Fruit fly (Drosophila melanogaster) whole organism, adult: ENCODE measurements around the gene pcx.

Source experiments
- CG11617 ChIP-seq: fragments of 200-800 bp; sonication (Bioruptor generic); optimal IDR thresholded peaks from 2 replicates; lab custom pipeline; 2017; ENCODE audit warnings: mild to moderate bottlenecking, missing biosample characterization, missing genetic modification reagents, missing genetic modification characterization
- CG12768 ChIP-seq: fragments of 200-800 bp; sonication (Bioruptor generic); optimal IDR thresholded peaks from 2 replicates; lab custom pipeline; 2017; ENCODE audit warnings: missing biosample characterization, missing genetic modification characterization, mild to moderate bottlenecking, moderate library complexity, missing genetic modification reagents
- CG14711 ChIP-seq: fragments of 200-800 bp; sonication (Bioruptor generic); optimal IDR thresholded peaks from 2 replicates; lab custom pipeline; 2018; ENCODE audit warnings: missing biosample characterization, mild to moderate bottlenecking, missing genetic modification characterization, moderate library complexity
- CG1620 ChIP-seq: fragments of 200-800 bp; sonication (Bioruptor generic); optimal IDR thresholded peaks from 2 replicates; lab custom pipeline; 2016; ENCODE audit warnings: missing biosample characterization, missing genetic modification characterization
- CG33017 ChIP-seq: fragments of 200-800 bp; sonication (Bioruptor generic); optimal IDR thresholded peaks from 2 replicates; lab custom pipeline; 2018; ENCODE audit warnings: missing biosample characterization, mild to moderate bottlenecking, missing genetic modification characterization, moderate library complexity
- CG5204 ChIP-seq: fragments of 200-800 bp; sonication (Bioruptor generic); optimal IDR thresholded peaks from 2 replicates; lab custom pipeline; 2016; ENCODE audit warnings: missing biosample characterization, missing genetic modification characterization
- CG7045 ChIP-seq: fragments of 200-800 bp; sonication (Bioruptor generic); optimal IDR thresholded peaks from 2 replicates; lab custom pipeline; 2017; ENCODE audit warnings: missing biosample characterization, mild to moderate bottlenecking, missing genetic modification characterization
- CG7101 ChIP-seq: fragments of 200-800 bp; sonication (Bioruptor generic); optimal IDR thresholded peaks from 2 replicates; lab custom pipeline; 2018; ENCODE audit warnings: missing biosample characterization, mild to moderate bottlenecking, missing genetic modification characterization, moderate library complexity
- Clk ChIP-seq: fragments of 200-800 bp; sonication (Bioruptor generic); optimal IDR thresholded peaks from 2 replicates; lab custom pipeline; 2017; ENCODE audit warnings: missing biosample characterization, missing genetic modification characterization
- Crg-1 ChIP-seq: fragments of 200-800 bp; sonication (Bioruptor generic); optimal IDR thresholded peaks from 2 replicates; lab custom pipeline; 2016; ENCODE audit warnings: missing biosample characterization, missing genetic modification characterization
- Hr96 ChIP-seq: fragments of 200-800 bp; sonication (Bioruptor generic); optimal IDR thresholded peaks from 2 replicates; lab custom pipeline; 2016; ENCODE audit warnings: missing biosample characterization, missing genetic modification characterization
- Mnt ChIP-seq: fragments of 200-800 bp; sonication (Bioruptor generic); optimal IDR thresholded peaks from 2 replicates; lab custom pipeline; 2016; ENCODE audit warnings: missing biosample characterization, mild to moderate bottlenecking, missing genetic modification characterization
- bab1 ChIP-seq: fragments of 200-800 bp; sonication (Bioruptor generic); optimal IDR thresholded peaks from 3 replicates; lab custom pipeline; 2019; ENCODE audit warnings: missing biosample characterization, mild to moderate bottlenecking, missing genetic modification characterization, moderate library complexity
- cic ChIP-seq: fragments of 200-800 bp; sonication (Bioruptor generic); optimal IDR thresholded peaks from 2 replicates; lab custom pipeline; 2017; ENCODE audit warnings: missing biosample characterization, mild to moderate bottlenecking, missing genetic modification characterization, moderate library complexity
- cnc ChIP-seq, 2 experiments: fragments of >200 bp; optimal IDR thresholded peaks; 2 replicates each; lab custom pipeline; 2017
- kay ChIP-seq: fragments of 200-800 bp; sonication (Bioruptor generic); peaks from one replicate; lab custom pipeline; 2016; ENCODE audit warnings: missing biosample characterization, missing genetic modification characterization, borderline replicate concordance
- ovo ChIP-seq: fragments of 200-800 bp; sonication (Bioruptor generic); optimal IDR thresholded peaks from 2 replicates; lab custom pipeline; 2016; ENCODE audit warnings: missing biosample characterization, missing genetic modification characterization
- pad ChIP-seq: fragments of 200-800 bp; sonication (Bioruptor generic); optimal IDR thresholded peaks from 3 replicates; lab custom pipeline; 2017; ENCODE audit warnings: missing biosample characterization, missing genetic modification characterization, mild to moderate bottlenecking, moderate library complexity, missing genetic modification reagents
- tj ChIP-seq: fragments of 200-800 bp; sonication (Bioruptor generic); optimal IDR thresholded peaks from 3 replicates; lab custom pipeline; 2017; ENCODE audit warnings: missing biosample characterization, mild to moderate bottlenecking, missing genetic modification characterization, moderate library complexity
- toe ChIP-seq: fragments of 200-800 bp; sonication (Bioruptor generic); optimal IDR thresholded peaks from 2 replicates; lab custom pipeline; 2016; ENCODE audit warnings: missing biosample characterization, missing genetic modification characterization

pcx gene

DNA sequence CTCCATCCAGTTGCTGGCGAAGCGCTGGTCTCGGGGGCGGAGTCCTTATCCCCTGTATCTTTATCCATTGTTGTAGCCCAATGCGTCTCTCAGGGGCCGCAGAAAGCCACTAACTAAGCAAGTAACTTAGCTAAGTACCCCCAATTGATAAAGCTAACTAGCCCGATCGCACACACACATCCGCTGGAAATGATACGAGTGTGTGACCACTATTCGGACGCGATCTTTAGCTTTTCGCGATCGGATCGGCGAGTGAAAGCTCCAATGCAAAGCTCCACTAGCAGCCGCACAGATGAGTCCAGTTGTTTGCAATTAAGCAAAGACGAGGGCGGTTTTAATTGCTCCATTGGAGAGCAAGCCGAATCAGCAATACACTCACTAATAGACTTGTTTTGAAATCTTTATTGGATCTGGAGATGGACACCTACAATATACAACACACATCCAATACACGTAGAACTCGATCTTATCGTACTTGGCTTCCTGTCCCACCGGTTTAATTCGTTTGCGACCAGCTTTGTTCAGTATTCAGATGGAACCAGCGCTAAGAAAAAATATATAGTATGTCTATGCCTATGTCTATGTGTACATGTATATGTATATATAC lies 29.0 kb downstream of the pcx start, which contains the start of gene CG3091:
Gene CG3091, minus strand, starts transcription at position 178 of the 607 bp plus-strand sequence.
- TF ChIP-seq CG14711 (tag; lab: Kevin White, UChicago): no peak
- TF ChIP-seq Mnt (GFP tag; lab: Kevin White, UChicago): peak; percentile 3
- TF ChIP-seq cic (GFP tag; lab: Kevin White, UChicago): peak; percentile 65
- no peak for TF ChIP-seq Crg-1 (GFP tag; lab: Kevin White, UChicago)
- peak; percentile 25 for TF ChIP-seq CG33017 (tag; lab: Kevin White, UChicago)

DNA sequence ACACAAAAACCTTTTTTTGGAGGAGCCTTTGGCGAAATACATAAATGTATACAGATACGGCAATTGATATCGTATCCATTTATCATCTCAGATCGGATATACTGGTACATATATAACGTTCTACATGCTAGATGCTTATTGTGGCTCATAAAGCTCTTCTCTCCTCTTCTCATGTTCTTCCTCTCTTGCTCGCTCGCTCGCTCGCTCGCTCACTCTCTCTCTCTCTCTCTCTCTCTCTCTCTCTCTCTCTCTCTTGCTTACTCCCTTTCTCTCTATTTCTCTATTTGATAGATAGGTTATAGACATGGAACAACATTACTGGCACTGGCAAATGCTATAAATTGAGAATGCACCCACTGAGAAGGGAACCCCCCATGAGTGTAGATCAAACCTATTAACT lies 29.9 kb downstream of the pcx start:
- TF ChIP-seq pad (GFP tag; lab: Kevin White, UChicago) (peak; percentile 1), Crg-1 (GFP tag; lab: Kevin White, UChicago) (no peak)

DNA sequence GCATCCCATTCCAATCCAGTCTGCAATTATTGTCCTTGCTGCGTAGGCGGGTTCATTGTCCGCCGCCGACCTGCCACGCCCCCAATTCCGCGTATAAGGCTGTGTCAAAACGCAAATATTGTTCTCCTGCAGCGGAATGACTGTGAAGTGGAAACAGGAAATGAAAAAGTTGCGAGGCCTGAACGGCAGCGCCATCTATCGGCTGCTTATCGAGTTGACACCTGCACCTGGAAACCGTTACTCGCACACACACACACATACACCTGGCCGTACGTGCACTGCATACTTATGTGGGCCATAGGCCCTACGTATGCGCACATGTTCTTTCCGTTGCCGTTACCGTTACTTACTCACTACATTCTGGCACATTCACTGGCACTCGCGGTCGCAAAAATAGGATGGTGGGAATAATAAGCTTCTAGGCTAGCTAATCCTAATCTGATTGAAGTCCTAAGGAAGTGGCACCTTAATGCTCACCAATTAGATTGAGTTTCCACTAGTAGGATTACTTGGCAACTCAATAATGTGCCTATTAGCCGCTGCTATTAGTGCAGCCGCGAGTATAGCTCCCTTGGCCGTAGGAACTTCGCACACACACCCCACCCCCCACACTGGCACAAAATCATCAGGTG lies 33.6 kb downstream of the pcx start:
- no peak for TF ChIP-seq CG7045
- peak; percentile 13 for TF ChIP-seq Mnt (GFP tag; lab: Kevin White, UChicago)

DNA sequence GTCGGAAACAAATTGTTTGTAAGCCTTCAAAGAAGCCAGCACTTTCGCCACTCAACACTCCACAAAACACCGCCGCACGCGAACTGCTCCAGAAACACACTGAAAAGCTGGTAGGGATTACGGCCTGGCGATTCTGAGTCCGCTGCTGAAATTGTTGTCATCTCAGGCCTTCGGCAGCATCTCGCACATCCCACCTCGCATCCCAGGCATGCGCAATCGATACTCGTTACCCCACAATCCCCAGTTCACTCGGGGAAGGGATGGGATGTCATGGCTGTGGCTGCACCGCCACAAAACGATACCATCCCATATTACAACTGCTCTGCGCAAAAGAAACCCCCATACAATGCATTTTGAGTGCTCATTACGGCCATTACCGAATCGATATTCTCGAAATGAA lies 34.7 kb downstream of the pcx start, which contains the start of gene CG3078:
Gene CG3078, minus strand, starts transcription at position 101 of the 400 bp plus-strand sequence.
- TF ChIP-seq toe (GFP tag; lab: Kevin White, UChicago): no peak
- no peak for TF ChIP-seq Crg-1 (GFP tag; lab: Kevin White, UChicago)
- TF ChIP-seq Hr96 (GFP tag; lab: Kevin White, UChicago): no peak

DNA sequence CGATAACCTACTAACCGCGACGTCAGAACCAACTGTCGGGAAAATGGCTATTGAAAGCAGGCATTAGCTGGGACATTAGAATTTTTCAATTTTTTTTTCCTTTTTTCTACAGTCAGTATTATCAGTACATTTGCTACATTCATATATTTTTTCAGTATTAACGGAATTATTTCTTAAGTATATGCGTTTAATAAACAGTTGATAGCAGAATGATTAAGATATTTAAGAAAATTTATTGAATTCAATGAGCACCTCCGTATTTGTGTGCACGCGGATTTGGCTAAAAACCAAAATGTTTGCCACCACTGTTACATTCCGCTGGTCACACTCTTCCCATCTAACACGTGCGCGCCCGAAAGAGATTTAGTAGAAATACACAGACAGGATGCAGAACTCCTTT lies 37.4 kb downstream of the pcx start, which contains the start of the genes temp and CG3071:
Gene temp, minus strand, starts transcription at position 5 of the 400 bp plus-strand sequence.
Gene CG3071, plus strand, starts transcription at position 327 of the 400 bp plus-strand sequence.
- TF ChIP-seq Crg-1 (GFP tag; lab: Kevin White, UChicago) (peak; percentile 64), CG7045 (peak; percentile 31), Hr96 (GFP tag; lab: Kevin White, UChicago) (no peak), CG12768 (peak; percentile 31), Clk (GFP tag; lab: Kevin White, UChicago) (peak; percentile 9), tj (peak; percentile 54), CG1620 (GFP tag; lab: Kevin White, UChicago) (peak; percentile 80), CG33017 (tag; lab: Kevin White, UChicago) (peak; percentile 35), pad (GFP tag; lab: Kevin White, UChicago) (peak; percentile 67), CG7101 (tag; lab: Kevin White, UChicago) (peak; percentile 68), toe (GFP tag; lab: Kevin White, UChicago) (peak; percentile 82), CG11617 (peak; percentile 85), CG5204 (GFP tag; lab: Kevin White, UChicago) (no peak), bab1 (GFP tag; lab: Kevin White, UChicago) (peak; percentile 50), cic (GFP tag; lab: Kevin White, UChicago) (peak; percentile 34), ovo (GFP tag; lab: Kevin White, UChicago) (peak; percentile 47), CG14711 (tag; lab: Kevin White, UChicago) (peak; percentile 61), Mnt (GFP tag; lab: Kevin White, UChicago) (peak; percentile 99), cnc (optimal IDR thresholded peaks at IDR 0.05; lab: Kevin White, UChicago) (no peak), kay (GFP tag; lab: Kevin White, UChicago) (no peak)

DNA sequence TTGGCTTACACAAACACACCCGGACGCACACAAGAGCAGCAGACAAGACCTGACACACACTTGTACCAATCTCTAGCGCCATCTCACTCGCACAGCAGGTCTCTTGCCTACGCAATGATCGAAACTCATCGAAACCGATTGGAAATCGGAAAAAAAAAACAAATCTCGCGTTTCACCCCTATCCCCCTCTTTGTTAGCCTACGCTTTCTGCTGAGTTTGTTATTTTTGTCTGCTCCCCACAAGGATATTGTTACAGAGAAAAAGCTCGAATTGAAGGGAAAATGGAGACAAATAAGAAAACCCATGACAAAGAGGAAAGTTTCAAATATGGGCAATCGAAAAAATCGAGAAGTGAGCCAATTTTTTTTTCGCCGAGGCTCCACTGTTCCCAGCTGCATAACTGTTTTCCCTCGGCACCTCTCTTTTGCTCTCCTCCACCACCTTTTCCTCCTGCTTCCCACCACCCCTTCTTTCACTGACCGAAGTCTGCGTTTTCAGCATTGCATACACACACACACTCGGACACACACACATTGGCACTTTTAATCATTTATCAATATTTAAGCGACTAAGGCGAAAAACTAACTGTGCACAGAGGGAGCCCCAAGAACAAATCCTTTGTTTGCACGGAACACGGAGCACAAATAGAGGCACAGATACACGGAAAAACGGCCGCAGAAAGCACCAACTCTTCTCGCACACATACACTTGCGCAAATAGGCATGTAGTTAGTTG lies 44.9 kb downstream of the pcx start:
- TF ChIP-seq ovo (GFP tag; lab: Kevin White, UChicago) (peak; percentile 64), CG7101 (tag; lab: Kevin White, UChicago) (peak; percentile 25), tj (peak; percentile 87), Hr96 (GFP tag; lab: Kevin White, UChicago) (peak; percentile 63), Crg-1 (GFP tag; lab: Kevin White, UChicago) (no peak), CG5204 (GFP tag; lab: Kevin White, UChicago) (no peak), CG14711 (tag; lab: Kevin White, UChicago) (no peak), cnc (optimal IDR thresholded peaks at IDR 0.05; lab: Kevin White, UChicago) (no peak), CG11617 (peak; percentile 59), Clk (GFP tag; lab: Kevin White, UChicago) (no peak), toe (GFP tag; lab: Kevin White, UChicago) (peak; percentile 17), Mnt (GFP tag; lab: Kevin White, UChicago) (peak; percentile 44), pad (GFP tag; lab: Kevin White, UChicago) (peak; percentile 79), bab1 (GFP tag; lab: Kevin White, UChicago) (no peak), CG12768 (peak; percentile 3), CG1620 (GFP tag; lab: Kevin White, UChicago) (no peak), CG7045 (no peak)
